Fruit fly (Drosophila melanogaster): Measurements from ENCODE around the gene MFS3.

MFS3 gene

dm6 chr2L:1128932-1129887 lies 13.8 kb upstream of the MFS3 start, which contains the start of the genes Pino and TBC1D23 (continued):
- TF ChIP-seq Taf1 (GFP tag; IDR thresholded peaks at IDR 0.05) (0 out of 2 replicates have a peak, but pooled peaks have one; percentile 42), CG4282 (GFP tag; optimal IDR thresholded peaks at IDR 0.05) (no peak), CG6689 (GFP tag; IDR thresholded peaks at IDR 0.05) (peak; percentile 68), jigr1 (GFP tag; IDR thresholded peaks at IDR 0.05) (no peak; the same call in 2 of the 3 replicates), CG5180 (GFP tag; optimal IDR thresholded peaks at IDR 0.05) (no peak), CG2712 (tag; optimal IDR thresholded peaks at IDR 0.05) (peak; percentile 82), Scr (GFP tag; IDR thresholded peaks at IDR 0.05; ENCODE audit: partially characterized antibody) (peak; percentile 80), CG32772 (GFP tag; IDR thresholded peaks at IDR 0.05) (peak; percentile 56), ftz-f1 (GFP tag; optimal IDR thresholded peaks at IDR 0.05) (no peak), Doc3 (GFP tag; IDR thresholded peaks at IDR 0.05; ENCODE audit: partially characterized antibody) (peak; percentile 64), ranshi (GFP tag; IDR thresholded peaks at IDR 0.05) (peak; percentile 71; the same call in 1 of the 2 replicates), H15 (GFP tag; IDR thresholded peaks at IDR 0.05) (peak; percentile 65; the same call in 1 of the 3 replicates), bab2 (GFP tag; optimal IDR thresholded peaks at IDR 0.05) (peak; percentile 62), pita (GFP tag; optimal IDR thresholded peaks at IDR 0.05) (no peak), CG12155 (GFP tag; optimal IDR thresholded peaks at IDR 0.05) (peak; percentile 72), CG3163 (GFP tag; optimal IDR thresholded peaks at IDR 0.05) (no peak), ham (GFP tag; IDR thresholded peaks at IDR 0.05) (no peak), al (GFP tag; IDR thresholded peaks at IDR 0.05) (peak; percentile 78), grn (GFP tag; optimal IDR thresholded peaks at IDR 0.05) (no peak), amos (GFP tag; IDR thresholded peaks at IDR 0.05; ENCODE audit: partially characterized antibody) (peak; percentile 61; the same call in 1 of the 2 replicates), CG3995 (GFP tag; optimal IDR thresholded peaks at IDR 0.05) (peak; percentile 31), psq (GFP tag; optimal IDR thresholded peaks at IDR 0.05) (peak; percentile 45), CG32532 (GFP tag; IDR thresholded peaks at IDR 0.05) (peak; percentile 81), z (GFP tag; IDR thresholded peaks at IDR 0.05) (no peak), Camta (GFP tag; optimal IDR thresholded peaks at IDR 0.05) (peak; percentile 26), luna (GFP tag; optimal IDR thresholded peaks at IDR 0.05) (peak; percentile 28), Vsx1 (GFP tag; optimal IDR thresholded peaks at IDR 0.05) (peak; percentile 19), trem (tag; optimal IDR thresholded peaks at IDR 0.05) (peak; percentile 71), CG17328 (GFP tag; IDR thresholded peaks at IDR 0.05) (peak; percentile 70), Poxn (GFP tag; IDR thresholded peaks at IDR 0.05) (no peak), fd96Cb (tag; optimal IDR thresholded peaks at IDR 0.05) (peak; percentile 63)

dm6 chr2L:1134011-1134743 lies 8.8 kb upstream of the MFS3 start, which contains the start of the genes Iris and CG4577:
Iris (minus strand) TSS chr2L:1134098.
CG4577 (plus strand) TSS chr2L:1134693.
- peak; percentile 16 for TF ChIP-seq CG18599 (GFP tag; optimal IDR thresholded peaks at IDR 0.05)
- 0 out of 4 replicates have a peak, but pooled peaks have one; percentile 11 for TF ChIP-seq chinmo (GFP tag; IDR thresholded peaks at IDR 0.05; ENCODE audit: partially characterized antibody)
- peak; percentile 83 for TF ChIP-seq scrt (GFP tag; optimal IDR thresholded peaks at IDR 0.05)
- TF ChIP-seq CG13775 (GFP tag; optimal IDR thresholded peaks at IDR 0.05) = no peak
- TF ChIP-seq abd-A (tag; optimal IDR thresholded peaks at IDR 0.05) = peak; percentile 9
- no peak for TF ChIP-seq CG17385 (GFP tag; optimal IDR thresholded peaks at IDR 0.05)
- peak; percentile 22 for TF ChIP-seq lab (GFP tag; optimal IDR thresholded peaks at IDR 0.05)
- TF ChIP-seq Deaf1 (tag; optimal IDR thresholded peaks at IDR 0.05) = peak; percentile 15
- TF ChIP-seq Pdp1 (GFP tag; optimal IDR thresholded peaks at IDR 0.05) = peak in 1 of 2 experiments; percentile 3
- TF ChIP-seq row (GFP tag; IDR thresholded peaks at IDR 0.05) = peak; percentile 37; the same call in 1 of the 3 replicates
- TF ChIP-seq Mrtf (GFP tag; IDR thresholded peaks at IDR 0.05) = 0 out of 3 replicates have a peak, but pooled peaks have one; percentile 5
- TF ChIP-seq ewg (GFP tag; optimal IDR thresholded peaks at IDR 0.05) = peak; percentile 60
- TF ChIP-seq Bgb (GFP tag; IDR thresholded peaks at IDR 0.05; ENCODE audit: partially characterized antibody) = no peak
